Fruit fly (Drosophila melanogaster) whole organism, wandering third instar larva: ENCODE measurements around the gene CG8851.

Experiments
- Abd-B ChIP-seq: fragments of >200 bp; optimal IDR thresholded peaks from 2 replicates; lab custom pipeline; 2017; ENCODE audit warnings: missing biosample characterization, missing genetic modification characterization
- CG32264 ChIP-seq: fragments of 200-800 bp; sonication (Bioruptor generic); optimal IDR thresholded peaks from 2 replicates; lab custom pipeline; 2016; ENCODE audit warnings: missing biosample characterization, missing genetic modification characterization
- CG9705 ChIP-seq: fragments of 200-800 bp; sonication (Bioruptor generic); optimal IDR thresholded peaks from 2 replicates; lab custom pipeline; 2018; ENCODE audit warnings: missing biosample characterization, mild to moderate bottlenecking, missing genetic modification characterization
- CrebA ChIP-seq: fragments of 200-800 bp; sonication (Bioruptor generic); optimal IDR thresholded peaks from 2 replicates; lab custom pipeline; 2016; ENCODE audit warnings: missing biosample characterization, mild to moderate bottlenecking, missing genetic modification characterization, borderline replicate concordance
- Dfd ChIP-seq: fragments of >200 bp; optimal IDR thresholded peaks from 2 replicates; lab custom pipeline; 2017; ENCODE audit warnings: missing biosample characterization, missing genetic modification characterization
- Dif ChIP-seq: fragments of 200-275, 200-300 bp; sonication (Bioruptor generic); optimal IDR thresholded peaks from 2 replicates; lab custom pipeline; 2018; ENCODE audit warnings: missing biosample characterization, missing genetic modification characterization; ENCODE audit not compliant: partially characterized antibody
- GATAd ChIP-seq: sonication (Bioruptor generic); optimal IDR thresholded peaks from 2 replicates; lab custom pipeline; 2016; ENCODE audit warnings: missing biosample characterization, missing genetic modification characterization
- HLH106 ChIP-seq: fragments of 200-800 bp; optimal IDR thresholded peaks from 3 replicates; lab custom pipeline; 2019; ENCODE audit warnings: missing biosample characterization, mild to moderate bottlenecking, missing genetic modification characterization, moderate library complexity
- Hnf4 ChIP-seq: fragments of 200-800 bp; sonication (Bioruptor generic); optimal IDR thresholded peaks from 2 replicates; lab custom pipeline; 2016; ENCODE audit warnings: missing biosample characterization, mild to moderate bottlenecking, missing genetic modification characterization
- Hr78 ChIP-seq: fragments of >200 bp; optimal IDR thresholded peaks from 2 replicates; lab custom pipeline; 2017; ENCODE audit warnings: missing biosample characterization, missing genetic modification characterization
- Hr83 ChIP-seq: fragments of 200-300 bp; sonication (Bioruptor generic); optimal IDR thresholded peaks from 2 replicates; lab custom pipeline; 2016; ENCODE audit warnings: missing biosample characterization, mild to moderate bottlenecking, missing genetic modification characterization, moderate library complexity; ENCODE audit not compliant: poor library complexity, severe bottlenecking
- Jra ChIP-seq: sonication (Bioruptor generic); optimal IDR thresholded peaks from 2 replicates; lab custom pipeline; 2016; ENCODE audit warnings: missing biosample characterization, missing genetic modification characterization
- Mio ChIP-seq: sonication (Bioruptor generic); optimal IDR thresholded peaks from 2 replicates; lab custom pipeline; 2016; ENCODE audit warnings: missing biosample characterization, missing genetic modification characterization
- Myc ChIP-seq: fragments of >200 bp; optimal IDR thresholded peaks from 2 replicates; lab custom pipeline; 2017
- N ChIP-seq: fragments of >200 bp; optimal IDR thresholded peaks from 2 replicates; lab custom pipeline; 2018; ENCODE audit warnings: missing biosample characterization, missing external identifiers, missing genetic modification characterization
- OdsH ChIP-seq: fragments of 200-800 bp; sonication (Bioruptor generic); optimal IDR thresholded peaks from 2 replicates; lab custom pipeline; 2016; ENCODE audit warnings: missing biosample characterization, mild to moderate bottlenecking, missing genetic modification characterization
- Rel ChIP-seq, 2 experiments: fragments of 200-800 bp; sonication (Bioruptor generic) in 1 of 2; optimal IDR thresholded peaks; 2 replicates in 1 of 2; 3 replicates in 1 of 2; lab custom pipeline; 2016 to 2019; ENCODE audit warnings: mild to moderate bottlenecking in 2 of 2, missing biosample characterization in 2 of 2, missing genetic modification characterization in 2 of 2, moderate library complexity in 1 of 2
- Sp1 ChIP-seq: fragments of 200-800 bp; sonication (Bioruptor generic); optimal IDR thresholded peaks from 3 replicates; lab custom pipeline; 2019; ENCODE audit warnings: missing biosample characterization, mild to moderate bottlenecking, missing genetic modification characterization, moderate library complexity
- Vsx2 ChIP-seq: fragments of 200-300, 225-300 bp; sonication (Bioruptor generic); optimal IDR thresholded peaks from 2 replicates; lab custom pipeline; 2018; ENCODE audit warnings: missing biosample characterization, missing genetic modification characterization; ENCODE audit not compliant: partially characterized antibody
- br ChIP-seq: fragments of 200-800 bp; sonication (Bioruptor generic); optimal IDR thresholded peaks from 2 replicates; lab custom pipeline; 2016; ENCODE audit warnings: missing biosample characterization, missing genetic modification characterization
- dl ChIP-seq, 2 experiments: fragments of 175-275, 200-275 bp in 1 of 2; fragments of 200-275 bp in 1 of 2; sonication (Bioruptor generic); optimal IDR thresholded peaks; lab custom pipeline; 2018; ENCODE audit warnings: mild to moderate bottlenecking in 2 of 2, missing biosample characterization in 2 of 2, missing genetic modification characterization in 2 of 2, moderate library complexity in 2 of 2; ENCODE audit not compliant: partially characterized antibody in 2 of 2, insufficient read depth in 1 of 2
- dmrt93B ChIP-seq: fragments of 200-800 bp; sonication (Bioruptor generic); optimal IDR thresholded peaks from 2 replicates; lab custom pipeline; 2018; ENCODE audit warnings: missing biosample characterization, mild to moderate bottlenecking, missing genetic modification characterization
- dsf ChIP-seq: sonication (Bioruptor generic); optimal IDR thresholded peaks from 2 replicates; lab custom pipeline; 2016; ENCODE audit warnings: missing biosample characterization, missing genetic modification characterization, borderline replicate concordance
- ey ChIP-seq: fragments of 200-800 bp; sonication (Bioruptor generic); optimal IDR thresholded peaks from 2 replicates; lab custom pipeline; 2016; ENCODE audit warnings: missing biosample characterization, missing genetic modification characterization
- foxo ChIP-seq, 2 experiments: fragments of 200-800 bp; sonication (Bioruptor generic); optimal IDR thresholded peaks; 2 replicates in 1 of 2; 3 replicates in 1 of 2; lab custom pipeline; 2016 to 2017; ENCODE audit warnings: missing biosample characterization in 2 of 2, missing genetic modification characterization in 2 of 2
- fru ChIP-seq: fragments of 200-800 bp; sonication (Bioruptor generic); optimal IDR thresholded peaks from 3 replicates; lab custom pipeline; 2016; ENCODE audit warnings: missing biosample characterization, mild to moderate bottlenecking, missing genetic modification characterization
- h ChIP-seq: fragments of 200-800 bp; sonication (Bioruptor generic); optimal IDR thresholded peaks from 3 replicates; lab custom pipeline; 2016; ENCODE audit warnings: missing biosample characterization, mild to moderate bottlenecking, missing genetic modification characterization
- jim ChIP-seq: fragments of 175-275, 200-325 bp; sonication (Bioruptor generic); optimal IDR thresholded peaks from 2 replicates; lab custom pipeline; 2016; ENCODE audit warnings: missing biosample characterization, mild to moderate bottlenecking, missing genetic modification characterization
- lola ChIP-seq: fragments of >200 bp; optimal IDR thresholded peaks from 2 replicates; lab custom pipeline; 2017; ENCODE audit warnings: missing biosample characterization, missing genetic modification characterization
- pan ChIP-seq: fragments of >200 bp; optimal IDR thresholded peaks from 2 replicates; lab custom pipeline; 2017
- psq ChIP-seq: fragments of 200-800 bp; sonication (Bioruptor generic); optimal IDR thresholded peaks from 3 replicates; lab custom pipeline; 2017; ENCODE audit warnings: missing biosample characterization, mild to moderate bottlenecking, missing genetic modification characterization, moderate library complexity
- rgr ChIP-seq: fragments of 200-800 bp; sonication (Bioruptor generic); optimal IDR thresholded peaks from 3 replicates; lab custom pipeline; 2016; ENCODE audit warnings: missing biosample characterization, mild to moderate bottlenecking, missing genetic modification characterization
- sage ChIP-seq: fragments of 200-800 bp; sonication (Bioruptor generic); optimal IDR thresholded peaks from 2 replicates; lab custom pipeline; 2016; ENCODE audit warnings: missing biosample characterization, mild to moderate bottlenecking, missing genetic modification characterization
- sv ChIP-seq: fragments of 200-800 bp; sonication (Bioruptor generic); optimal IDR thresholded peaks from 3 replicates; lab custom pipeline; 2016; ENCODE audit warnings: missing biosample characterization, missing genetic modification characterization
- tai ChIP-seq: sonication (Bioruptor generic); optimal IDR thresholded peaks from 2 replicates; lab custom pipeline; 2016; ENCODE audit warnings: missing biosample characterization, missing genetic modification characterization
- usp ChIP-seq: fragments of >200 bp; optimal IDR thresholded peaks from 2 replicates; lab custom pipeline; 2017; ENCODE audit warnings: missing biosample characterization, missing genetic modification characterization

CG8851 gene

dm6 chr2L:3519551-3519950 is at the start of gene CG8851, which contains the start of gene CG3213:
Gene CG8851, plus strand, starts transcription at chr2L:3519677.
Gene CG3213, minus strand, starts transcription at chr2L:3519651.
- TF ChIP-seq GATAd = no peak
- no peak for TF ChIP-seq Vsx2 (GFP tag; lab: Kevin White, UChicago)
- no peak for TF ChIP-seq br
- no peak for TF ChIP-seq sage (GFP tag; lab: Kevin White, UChicago)
- no peak for TF ChIP-seq OdsH (GFP tag; lab: Kevin White, UChicago)

DNA sequence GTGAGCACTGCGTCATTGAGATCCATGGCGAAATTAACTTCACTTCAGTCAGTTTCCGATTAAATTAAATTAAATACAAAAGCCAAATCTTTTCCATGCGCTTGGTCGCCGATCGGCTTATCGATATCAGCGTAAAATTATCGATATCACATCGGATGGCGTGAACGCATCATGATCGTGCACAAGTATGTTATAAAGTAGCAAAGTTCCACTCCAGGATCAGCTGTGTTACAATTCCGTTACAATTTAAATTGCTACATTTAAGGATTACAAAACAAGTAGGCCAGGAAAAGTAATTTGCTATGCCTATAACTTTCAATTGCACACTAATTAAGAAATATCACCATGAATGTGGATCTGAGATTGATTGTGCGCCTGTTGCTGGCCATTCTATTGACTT is 49.6 kb upstream of the CG8851 start, which contains the start of the genes Pif1 and CG31776:
Pif1 (minus strand) TSS at position 136 of the 400 bp plus-strand sequence.
CG31776 (plus strand) TSS at position 314 of the 400 bp plus-strand sequence.
- TF ChIP-seq fru (GFP tag; lab: Kevin White, UChicago) (no peak), sage (GFP tag; lab: Kevin White, UChicago) (no peak), sv (no peak), lola (no peak), Sp1 (GFP tag; lab: Kevin White, UChicago) (no peak)

DNA sequence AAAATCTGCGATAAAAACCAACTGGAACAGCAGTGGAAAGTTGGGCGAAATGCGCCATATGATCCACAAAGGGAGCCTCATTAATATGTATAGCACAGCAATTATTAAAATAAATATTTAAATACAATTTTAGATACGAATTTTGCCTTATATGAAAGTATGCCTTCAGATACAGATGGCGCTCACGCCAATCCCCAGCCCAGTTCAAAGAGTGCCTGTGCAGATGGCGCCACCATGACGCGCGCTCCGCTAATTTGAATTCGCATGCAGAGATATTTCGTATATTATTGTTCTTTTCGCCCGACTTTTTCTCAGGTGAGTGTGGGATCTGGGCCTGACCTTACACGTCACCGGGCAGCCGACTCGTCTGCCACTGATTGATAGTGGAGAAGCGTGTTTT is 47.2 kb upstream of the CG8851 start, which contains the start of gene Pgant4:
Pgant4 (plus strand) TSS at position 362 of the 400 bp plus-strand sequence.
- peak; percentile 31 for TF ChIP-seq sv
- peak; percentile 22 for TF ChIP-seq CG9705 (GFP tag; lab: Kevin White, UChicago)
- no peak for TF ChIP-seq pan (lab: Kevin White, UChicago)
- peak; percentile 32 for TF ChIP-seq Hr83 (GFP tag; lab: Kevin White, UChicago)
- TF ChIP-seq dmrt93B (GFP tag; lab: Kevin White, UChicago) = no peak
- peak; percentile 60 for TF ChIP-seq Myc (lab: Kevin White, UChicago)
- TF ChIP-seq Rel (GFP tag; optimal IDR thresholded peaks at IDR 0.05; lab: Kevin White, UChicago) = no peak
- no peak for TF ChIP-seq Rel (tag; optimal IDR thresholded peaks at IDR 0.05; lab: Kevin White, UChicago)
- TF ChIP-seq OdsH (GFP tag; lab: Kevin White, UChicago) = peak; percentile 25
- TF ChIP-seq HLH106 = peak; percentile 53
- no peak for TF ChIP-seq Abd-B (GFP tag; lab: Kevin White, UChicago)
- no peak for TF ChIP-seq CG32264 (GFP tag; lab: Kevin White, UChicago)
- no peak for TF ChIP-seq dl (GFP tag; optimal IDR thresholded peaks at IDR 0.05; lab: Kevin White, UChicago; ENCODE audit: insufficient read depth in 1 of 2, partially characterized antibody in 2 of 2)
- no peak for TF ChIP-seq lola
- TF ChIP-seq Mio = no peak

DNA sequence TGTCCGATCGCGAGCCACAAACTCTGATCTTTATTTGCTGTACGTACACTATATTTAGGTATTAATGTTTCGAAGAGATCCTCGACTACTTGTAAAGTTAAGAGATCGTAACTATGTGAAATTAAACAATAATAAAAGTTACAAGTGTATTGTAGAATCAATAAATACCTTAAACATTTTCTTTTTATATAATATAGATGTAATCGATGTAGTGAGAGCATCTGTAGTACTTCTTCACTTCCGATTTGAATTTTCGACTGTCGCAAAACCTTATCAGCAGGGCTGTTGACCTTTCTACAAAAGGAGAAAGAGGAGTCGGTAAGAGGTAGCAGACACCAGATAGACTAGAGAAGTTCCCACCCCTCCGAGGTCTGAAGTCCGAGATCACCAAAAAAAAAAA is 44.3 kb upstream of the CG8851 start:
- TF ChIP-seq sage (GFP tag; lab: Kevin White, UChicago) = no peak
- TF ChIP-seq jim (GFP tag; lab: Kevin White, UChicago) = no peak
- TF ChIP-seq pan (lab: Kevin White, UChicago) = no peak
- no peak for TF ChIP-seq CrebA (GFP tag; lab: Kevin White, UChicago)
- no peak for TF ChIP-seq sv
- no peak for TF ChIP-seq dmrt93B (GFP tag; lab: Kevin White, UChicago)
- TF ChIP-seq ey (GFP tag; lab: Kevin White, UChicago) = peak; percentile 31
- peak; percentile 57 for TF ChIP-seq rgr (GFP tag; lab: Kevin White, UChicago)
- peak; percentile 45 for TF ChIP-seq HLH106
- peak; percentile 87 for TF ChIP-seq Hnf4 (GFP tag; lab: Kevin White, UChicago)
- TF ChIP-seq fru (GFP tag; lab: Kevin White, UChicago) = peak; percentile 29
- peak in 1 of 2 experiments; percentile 28 for TF ChIP-seq foxo (GFP tag; optimal IDR thresholded peaks at IDR 0.05; lab: Kevin White, UChicago)
- peak; percentile 40 for TF ChIP-seq OdsH (GFP tag; lab: Kevin White, UChicago)
- TF ChIP-seq psq (GFP tag; lab: Kevin White, UChicago) = peak; percentile 38
- TF ChIP-seq Sp1 (GFP tag; lab: Kevin White, UChicago) = peak; percentile 41
- TF ChIP-seq Abd-B (GFP tag; lab: Kevin White, UChicago) = no peak
- TF ChIP-seq h (GFP tag; lab: Kevin White, UChicago) = peak; percentile 57
- TF ChIP-seq lola = no peak
- TF ChIP-seq usp = no peak
- no peak for TF ChIP-seq Rel (GFP tag; optimal IDR thresholded peaks at IDR 0.05; lab: Kevin White, UChicago)
- TF ChIP-seq Rel (tag; optimal IDR thresholded peaks at IDR 0.05; lab: Kevin White, UChicago) = peak; percentile 14
- TF ChIP-seq, all 38 proteins: peak for 11

dm6 chr2L:3475948-3476347 is 43.5 kb upstream of the CG8851 start:
- TF ChIP-seq sage (GFP tag; lab: Kevin White, UChicago) (no peak), N (no peak), Abd-B (GFP tag; lab: Kevin White, UChicago) (no peak), OdsH (GFP tag; lab: Kevin White, UChicago) (no peak), tai (GFP tag; lab: Kevin White, UChicago) (no peak), rgr (GFP tag; lab: Kevin White, UChicago) (peak; percentile 27), lola (no peak), dsf (GFP tag; lab: Kevin White, UChicago) (no peak), CrebA (GFP tag; lab: Kevin White, UChicago) (no peak), Vsx2 (GFP tag; lab: Kevin White, UChicago) (no peak), jim (GFP tag; lab: Kevin White, UChicago) (no peak), fru (GFP tag; lab: Kevin White, UChicago) (peak; percentile 41), usp (no peak), dl (GFP tag; optimal IDR thresholded peaks at IDR 0.05; lab: Kevin White, UChicago; ENCODE audit: insufficient read depth in 1 of 2, partially characterized antibody in 2 of 2) (no peak), CG9705 (GFP tag; lab: Kevin White, UChicago) (no peak), HLH106 (peak; percentile 3), Dfd (GFP tag; lab: Kevin White, UChicago) (no peak), CG32264 (GFP tag; lab: Kevin White, UChicago) (no peak), sv (no peak), pan (lab: Kevin White, UChicago) (no peak), Hr83 (GFP tag; lab: Kevin White, UChicago) (no peak), Hr78 (GFP tag; lab: Kevin White, UChicago) (no peak), br (no peak), dmrt93B (GFP tag; lab: Kevin White, UChicago) (peak; percentile 10), Dif (GFP tag; lab: Kevin White, UChicago) (no peak), Jra (GFP tag; lab: Kevin White, UChicago) (no peak)
